Fruit fly (Drosophila melanogaster) whole organism, wandering third instar larva: ENCODE results near the gene CG32320.

Experiments
- Hnf4 ChIP-seq: fragments of 200-800 bp; sonication (Bioruptor generic); optimal IDR thresholded peaks from 2 replicates; lab custom pipeline; 2016; ENCODE audit warnings: missing biosample characterization, mild to moderate bottlenecking, missing genetic modification characterization
- Mio ChIP-seq: sonication (Bioruptor generic); optimal IDR thresholded peaks from 2 replicates; lab custom pipeline; 2016; ENCODE audit warnings: missing biosample characterization, missing genetic modification characterization
- Rel ChIP-seq, 2 experiments: fragments of 200-800 bp; sonication (Bioruptor generic) in 1 of 2; optimal IDR thresholded peaks; 2 replicates in 1 of 2; 3 replicates in 1 of 2; lab custom pipeline; 2016 to 2019; ENCODE audit warnings: mild to moderate bottlenecking in 2 of 2, missing biosample characterization in 2 of 2, missing genetic modification characterization in 2 of 2, moderate library complexity in 1 of 2
- br ChIP-seq: fragments of 200-800 bp; sonication (Bioruptor generic); optimal IDR thresholded peaks from 2 replicates; lab custom pipeline; 2016; ENCODE audit warnings: missing biosample characterization, missing genetic modification characterization
- foxo ChIP-seq, 2 experiments: fragments of 200-800 bp; sonication (Bioruptor generic); optimal IDR thresholded peaks; 2 replicates in 1 of 2; 3 replicates in 1 of 2; lab custom pipeline; 2016 to 2017; ENCODE audit warnings: missing biosample characterization in 2 of 2, missing genetic modification characterization in 2 of 2

DNA sequence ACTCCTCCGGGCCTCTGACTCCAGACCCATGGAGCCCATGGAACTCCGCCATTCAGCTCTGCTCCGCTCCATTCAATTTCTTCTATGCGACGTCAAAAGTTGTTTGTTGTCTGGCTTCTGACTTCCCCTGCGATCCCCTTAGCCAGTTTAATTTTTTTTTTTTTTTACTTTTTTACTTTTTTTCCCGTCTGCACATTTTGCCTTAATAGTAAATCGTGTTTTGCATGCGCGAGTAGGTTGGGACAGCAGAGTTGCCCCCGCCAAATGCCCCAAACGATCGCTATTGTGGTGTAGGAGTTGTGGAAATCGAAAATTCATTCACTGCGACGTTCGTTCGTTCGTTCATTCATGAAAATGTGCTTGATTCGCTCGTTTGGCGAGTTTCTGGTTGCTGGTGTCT lies 42.6 kb downstream of the CG32320 start:
- TF ChIP-seq Mio (GFP tag; lab: Kevin White, UChicago) (no peak), Hnf4 (GFP tag; lab: Kevin White, UChicago) (no peak), Rel (GFP tag; optimal IDR thresholded peaks at IDR 0.05; lab: Kevin White, UChicago) (no peak), Rel (tag; optimal IDR thresholded peaks at IDR 0.05; lab: Kevin White, UChicago) (no peak), br (GFP tag; lab: Kevin White, UChicago) (no peak), foxo (GFP tag; optimal IDR thresholded peaks at IDR 0.05; lab: Kevin White, UChicago) (no peak)
